Worm (Caenorhabditis elegans) whole organism, L1 larva: Measurements from ENCODE around the gene C42C1.3.

Experiments
- sox-4 ChIP-seq: sonication (generic microtip); optimal IDR thresholded peaks from 2 replicates; lab custom pipeline; 2016; ENCODE audit warnings: missing genetic modification characterization, missing compliant biosample characterization
- tbx-2 ChIP-seq: sonication (generic microtip); optimal IDR thresholded peaks from 2 replicates; lab custom pipeline; 2016; ENCODE audit warnings: missing genetic modification characterization, missing compliant biosample characterization

ce11 chrIV:12275892-12276291 lies 5.6 kb upstream of the C42C1.3 start, which contains the start of gene vps-8:
- TF ChIP-seq tbx-2 (tag; lab: Kevin White, UChicago) (no peak), sox-4 (no peak)
